Fruit fly (Drosophila melanogaster) whole organism, embryonic: ENCODE results near the gene Mis12.

ENCODE experiments used
- Atf-2 ChIP-seq: fragments of 200-800 bp; sonication (Bioruptor generic); optimal IDR thresholded peaks from 2 replicates; lab custom pipeline; 2016; ENCODE audit warnings: missing biosample characterization, missing genetic modification characterization
- BtbVII ChIP-seq: fragments of 200-800 bp; sonication (Bioruptor generic); optimal IDR thresholded peaks from 3 replicates; lab custom pipeline; 2017; ENCODE audit warnings: missing biosample characterization, mild to moderate bottlenecking, missing genetic modification characterization
- CG10267 ChIP-seq: fragments of 200-800 bp; sonication (Bioruptor generic); optimal IDR thresholded peaks from 2 replicates; lab custom pipeline; 2018; ENCODE audit warnings: missing biosample characterization, mild to moderate bottlenecking, missing genetic modification characterization, moderate library complexity
- CG10979 ChIP-seq: fragments of 200-800 bp; sonication (Bioruptor generic); optimal IDR thresholded peaks from 2 replicates; lab custom pipeline; 2018; ENCODE audit warnings: missing biosample characterization, mild to moderate bottlenecking, missing genetic modification characterization, moderate library complexity
- CG12299 ChIP-seq: fragments of 200-800 bp; sonication (Bioruptor generic); optimal IDR thresholded peaks from 2 replicates; lab custom pipeline; 2018; ENCODE audit warnings: missing biosample characterization, mild to moderate bottlenecking, missing genetic modification characterization
- CG13287 ChIP-seq: fragments of 200-800 bp; sonication (Bioruptor generic); IDR thresholded peaks from 2 replicates; pipeline ENCODE4 v1.3.6; 2022; ENCODE audit warnings: missing biosample characterization, missing genetic modification characterization; ENCODE audit not compliant: partially characterized antibody
- CG14860 ChIP-seq: fragments of 200-800 bp; sonication (Bioruptor generic); IDR thresholded peaks from 3 replicates; pipeline ENCODE4 v1.3.6; 2022; ENCODE audit warnings: missing biosample characterization, missing genetic modification characterization; ENCODE audit not compliant: partially characterized antibody
- CG1603 ChIP-seq: fragments of 200-800 bp; sonication (Bioruptor generic); optimal IDR thresholded peaks from 2 replicates; lab custom pipeline; 2019; ENCODE audit warnings: missing biosample characterization, mild to moderate bottlenecking, missing genetic modification characterization, moderate library complexity
- CG16815 ChIP-seq: fragments of 200-800 bp; sonication (Bioruptor generic); optimal IDR thresholded peaks from 3 replicates; lab custom pipeline; 2017; ENCODE audit warnings: missing biosample characterization, mild to moderate bottlenecking, missing genetic modification characterization
- CG2116 ChIP-seq: fragments of 200-800 bp; sonication (Bioruptor generic); optimal IDR thresholded peaks from 3 replicates; lab custom pipeline; 2018; ENCODE audit warnings: missing biosample characterization, mild to moderate bottlenecking, missing genetic modification characterization
- CG2120 ChIP-seq: fragments of 200-800 bp; sonication (Bioruptor generic); optimal IDR thresholded peaks from 3 replicates; lab custom pipeline; 2016; ENCODE audit warnings: missing biosample characterization, missing genetic modification characterization
- CG2199 ChIP-seq: fragments of 200-800 bp; sonication (Bioruptor generic); IDR thresholded peaks from 3 replicates; pipeline ENCODE4 v1.3.6; 2022; ENCODE audit warnings: missing biosample characterization, missing genetic modification characterization
- CG3065 ChIP-seq: fragments of 200-800 bp; sonication (Bioruptor generic); optimal IDR thresholded peaks from 2 replicates; lab custom pipeline; 2016; ENCODE audit warnings: missing biosample characterization, missing genetic modification characterization
- CG33213 ChIP-seq: fragments of 200-800 bp; sonication (Bioruptor generic); optimal IDR thresholded peaks from 3 replicates; lab custom pipeline; 2016; ENCODE audit warnings: missing biosample characterization, missing genetic modification characterization
- CG34376 ChIP-seq: fragments of 200-800 bp; sonication (Bioruptor generic); optimal IDR thresholded peaks from 2 replicates; lab custom pipeline; 2018; ENCODE audit warnings: missing biosample characterization, mild to moderate bottlenecking, missing genetic modification characterization
- CG4617 ChIP-seq: fragments of 200-800 bp; sonication (Bioruptor generic); optimal IDR thresholded peaks from 3 replicates; lab custom pipeline; 2016; ENCODE audit warnings: missing biosample characterization, missing genetic modification characterization, borderline replicate concordance
- CG6175 ChIP-seq: fragments of 200-800 bp; sonication (Bioruptor generic); IDR thresholded peaks from 3 replicates; pipeline ENCODE4 v1.3.6; 2022; ENCODE audit warnings: missing biosample characterization, missing genetic modification characterization
- CG6765 ChIP-seq: fragments of 200-800 bp; sonication (Bioruptor generic); optimal IDR thresholded peaks from 3 replicates; lab custom pipeline; 2017; ENCODE audit warnings: missing biosample characterization, mild to moderate bottlenecking, missing genetic modification characterization
- CG6813 ChIP-seq: fragments of 200-800 bp; sonication (Bioruptor generic); optimal IDR thresholded peaks from 2 replicates; lab custom pipeline; 2017; ENCODE audit warnings: missing biosample characterization, missing genetic modification characterization, mild to moderate bottlenecking, moderate library complexity, missing genetic modification reagents
- CG7839 ChIP-seq: fragments of 200-800 bp; sonication (Bioruptor generic); optimal IDR thresholded peaks from 3 replicates; lab custom pipeline; 2018; ENCODE audit warnings: missing biosample characterization, mild to moderate bottlenecking, missing genetic modification characterization, moderate library complexity
- CG8359 ChIP-seq: fragments of 200-800 bp; sonication (Bioruptor generic); optimal IDR thresholded peaks from 2 replicates; lab custom pipeline; 2017; ENCODE audit warnings: missing biosample characterization, mild to moderate bottlenecking, missing genetic modification characterization, borderline replicate concordance
- CG9437 ChIP-seq: fragments of 200-800 bp; sonication (Bioruptor generic); optimal IDR thresholded peaks from 2 replicates; lab custom pipeline; 2018; ENCODE audit warnings: missing biosample characterization, mild to moderate bottlenecking, missing genetic modification characterization
- CoRest ChIP-seq: fragments of 200-800 bp; sonication (Bioruptor generic); optimal IDR thresholded peaks from 3 replicates; lab custom pipeline; 2018; ENCODE audit warnings: missing biosample characterization, mild to moderate bottlenecking, missing genetic modification characterization, moderate library complexity
- D19B ChIP-seq: fragments of 200-800 bp; sonication (Bioruptor generic); optimal IDR thresholded peaks from 2 replicates; lab custom pipeline; 2017; ENCODE audit warnings: missing biosample characterization, mild to moderate bottlenecking, missing genetic modification characterization
- Dbx ChIP-seq: fragments of 200-800 bp; sonication (Bioruptor generic); IDR thresholded peaks from 3 replicates; pipeline ENCODE4 v1.3.6; 2022; ENCODE audit warnings: missing biosample characterization, missing genetic modification characterization
- Dek ChIP-seq: fragments of 200-800 bp; sonication (Bioruptor generic); optimal IDR thresholded peaks from 3 replicates; lab custom pipeline; 2019; ENCODE audit warnings: missing biosample characterization, mild to moderate bottlenecking, missing genetic modification characterization, moderate library complexity
- Dfd ChIP-seq, 2 experiments: fragments of >200 bp; optimal IDR thresholded peaks; 2 replicates each; lab custom pipeline; 2017; ENCODE audit warnings: missing biosample characterization in 2 of 2, missing genetic modification characterization in 2 of 2
- Ets97D ChIP-seq: fragments of 200-800 bp; sonication (Bioruptor generic); optimal IDR thresholded peaks from 3 replicates; lab custom pipeline; 2016; ENCODE audit warnings: missing biosample characterization, missing genetic modification characterization
- HLHmδ ChIP-seq: fragments of 200-800 bp; sonication (Bioruptor generic); optimal IDR thresholded peaks from 2 replicates; lab custom pipeline; 2018; ENCODE audit warnings: missing biosample characterization, mild to moderate bottlenecking, missing genetic modification characterization, moderate library complexity
- HmgZ ChIP-seq: fragments of 200-800 bp; sonication (Bioruptor generic); optimal IDR thresholded peaks from 2 replicates; lab custom pipeline; 2018; ENCODE audit warnings: missing biosample characterization, mild to moderate bottlenecking, missing genetic modification characterization
- Hsf ChIP-seq: fragments of 200-800 bp; sonication (Bioruptor generic); optimal IDR thresholded peaks from 3 replicates; lab custom pipeline; 2016; ENCODE audit warnings: missing biosample characterization, missing genetic modification characterization
- Scr ChIP-seq: fragments of 200-800 bp; sonication (Bioruptor generic); IDR thresholded peaks from 2 replicates; pipeline ENCODE4 v1.3.6; 2022; ENCODE audit warnings: missing biosample characterization, missing genetic modification characterization; ENCODE audit not compliant: partially characterized antibody
- crp ChIP-seq, 2 experiments: fragments of 200-800 bp; sonication (Bioruptor generic); optimal IDR thresholded peaks; 2 replicates in 1 of 2; 3 replicates in 1 of 2; lab custom pipeline; 2017; ENCODE audit warnings: missing biosample characterization in 2 of 2, missing genetic modification characterization in 2 of 2, mild to moderate bottlenecking in 1 of 2, moderate library complexity in 1 of 2
- dysf ChIP-seq: fragments of 200-800 bp; sonication (Bioruptor generic); IDR thresholded peaks from 3 replicates; pipeline ENCODE4 v1.3.6; 2022; ENCODE audit warnings: missing biosample characterization, missing genetic modification characterization
- ewg ChIP-seq: fragments of 200-800 bp; sonication (Bioruptor generic); optimal IDR thresholded peaks from 3 replicates; lab custom pipeline; 2017; ENCODE audit warnings: mild to moderate bottlenecking, missing biosample characterization, missing genetic modification reagents, missing genetic modification characterization
- ftz-f1 ChIP-seq: fragments of 200-800 bp; sonication (Bioruptor generic); optimal IDR thresholded peaks from 2 replicates; lab custom pipeline; 2016; ENCODE audit warnings: missing biosample characterization, missing genetic modification characterization
- gsb-n ChIP-seq: fragments of 200-800 bp; sonication (Bioruptor generic); optimal IDR thresholded peaks from 3 replicates; lab custom pipeline; 2018; ENCODE audit warnings: missing biosample characterization, mild to moderate bottlenecking, missing genetic modification characterization
- ham ChIP-seq: fragments of 200-800 bp; sonication (Bioruptor generic); IDR thresholded peaks from 2 replicates; pipeline ENCODE4 v1.3.6; 2022; ENCODE audit warnings: missing biosample characterization, missing genetic modification characterization
- hth ChIP-seq: fragments of >200 bp; optimal IDR thresholded peaks from 2 replicates; lab custom pipeline; 2017; ENCODE audit warnings: inconsistent platforms
- ken ChIP-seq: fragments of 200-800 bp; sonication (Bioruptor generic); IDR thresholded peaks from 3 replicates; pipeline ENCODE4 v1.3.6; 2022; ENCODE audit warnings: missing biosample characterization, missing genetic modification characterization
- knrl ChIP-seq: fragments of 200-800 bp; sonication (Bioruptor generic); IDR thresholded peaks from 3 replicates; pipeline ENCODE4 v1.3.6; 2022; ENCODE audit warnings: missing biosample characterization, missing genetic modification characterization; ENCODE audit not compliant: partially characterized antibody
- mirr ChIP-seq: fragments of 200-800 bp; sonication (Bioruptor generic); optimal IDR thresholded peaks from 3 replicates; lab custom pipeline; 2018; ENCODE audit warnings: missing biosample characterization, mild to moderate bottlenecking, missing genetic modification characterization
- nmo ChIP-seq: fragments of 200-800 bp; sonication (Bioruptor generic); optimal IDR thresholded peaks from 2 replicates; lab custom pipeline; 2018; ENCODE audit warnings: missing biosample characterization, mild to moderate bottlenecking, missing genetic modification characterization, moderate library complexity
- otp ChIP-seq: fragments of 200-800 bp; sonication (Bioruptor generic); IDR thresholded peaks from 3 replicates; pipeline ENCODE4, ENCODE4 v1.3.6; 2022; ENCODE audit warnings: missing biosample characterization, missing genetic modification characterization
- p53 ChIP-seq: fragments of 200-800 bp; sonication (Bioruptor generic); optimal IDR thresholded peaks from 2 replicates; lab custom pipeline; 2016; ENCODE audit warnings: missing biosample characterization, missing genetic modification characterization
- sens-2 ChIP-seq: fragments of 200-800 bp; sonication (Bioruptor generic); IDR thresholded peaks from 2 replicates; pipeline ENCODE4 v1.3.6; 2022; ENCODE audit warnings: missing biosample characterization, missing genetic modification characterization
- sima ChIP-seq: fragments of 200-800 bp; sonication (Bioruptor generic); optimal IDR thresholded peaks from 2 replicates; lab custom pipeline; 2016; ENCODE audit warnings: missing biosample characterization, missing genetic modification characterization
- tap ChIP-seq: fragments of 200-800 bp; optimal IDR thresholded peaks from 3 replicates; lab custom pipeline; 2019; ENCODE audit warnings: missing biosample characterization, mild to moderate bottlenecking, missing genetic modification characterization, moderate library complexity

Mis12 gene

dm6 chr3L:6979387-6980249 lies 10.8 kb upstream of the Mis12 start, which contains the start of gene Galphai (continued):
- TF ChIP-seq Atf-2 (GFP tag; lab: Kevin White, UChicago) (no peak), CG2199 (0 out of 3 replicates have a peak, but pooled peaks have one; percentile 20), p53 (GFP tag; lab: Kevin White, UChicago) (peak; percentile 74), CG7839 (tag; lab: Kevin White, UChicago) (peak; percentile 13), CG6765 (no peak), CG1603 (tag; lab: Kevin White, UChicago) (peak; percentile 96), sens-2 (GFP tag; lab: Robert Waterston, UW) (no peak), CG6175 (no peak), Scr (GFP tag; lab: Robert Waterston, UW) (peak; percentile 50), CG34376 (peak; percentile 49), knrl (peak; percentile 71), CG6813 (GFP tag; lab: Kevin White, UChicago) (no peak), CG13287 (peak; percentile 72), CG10267 (peak; percentile 72), Ets97D (peak; percentile 95), Dbx (GFP tag; lab: Robert Waterston, UW) (peak; percentile 57; the same call in 1 of the 3 replicates), CG16815 (GFP tag; lab: Kevin White, UChicago) (no peak), nmo (GFP tag; lab: Kevin White, UChicago) (peak; percentile 66), CG3065 (GFP tag; lab: Kevin White, UChicago) (no peak), otp (GFP tag; lab: Robert Waterston, UW) (peak; percentile 11; the same call in 1 of the 3 replicates), CoRest (tag; lab: Kevin White, UChicago) (peak; percentile 64), CG33213 (GFP tag; lab: Kevin White, UChicago) (peak; percentile 97), Hsf (GFP tag; lab: Kevin White, UChicago) (peak; percentile 16), sima (GFP tag; lab: Kevin White, UChicago) (no peak), CG14860 (GFP tag; lab: Robert Waterston, UW) (no peak), mirr (peak; percentile 28), HLHmδ (peak; percentile 16), BtbVII (GFP tag; lab: Kevin White, UChicago) (no peak), hth (no peak), CG12299 (tag; lab: Kevin White, UChicago) (peak; percentile 47), tap (tag; lab: Kevin White, UChicago) (peak; percentile 33), CG9437 (GFP tag; lab: Kevin White, UChicago) (no peak), ken (GFP tag; lab: Robert Waterston, UW) (peak; percentile 59; the same call in 1 of the 3 replicates), ftz-f1 (peak; percentile 51), Dfd (GFP tag; optimal IDR thresholded peaks at IDR 0.05; lab: Kevin White, UChicago) (no peak), dysf (GFP tag; lab: Robert Waterston, UW) (peak; percentile 6; the same call in 1 of the 3 replicates), CG2120 (peak; percentile 46), CG8359 (GFP tag; lab: Kevin White, UChicago) (no peak), ewg (GFP tag; lab: Kevin White, UChicago) (peak; percentile 77), CG2116 (GFP tag; lab: Kevin White, UChicago) (peak; percentile 72), CG10979 (tag; lab: Kevin White, UChicago) (peak; percentile 1), HmgZ (tag; lab: Kevin White, UChicago) (peak; percentile 92), crp (GFP tag; optimal IDR thresholded peaks at IDR 0.05; lab: Kevin White, UChicago) (peak in 1 of 2 experiments; percentile 33), Dek (tag; lab: Kevin White, UChicago) (peak; percentile 6), ham (no peak), CG4617 (GFP tag; lab: Kevin White, UChicago) (peak; percentile 91), gsb-n (tag; lab: Kevin White, UChicago) (peak; percentile 66), D19B (GFP tag; lab: Kevin White, UChicago) (no peak)
